Fruit fly (Drosophila melanogaster): ENCODE data around the gene CG32240.

The CG32240 gene

dm6 chr3L:4403180-4403769 lies 21.8 kb upstream of the CG32240 start, which contains the start of gene Syx17 (continued):
- TF ChIP-seq cad (GFP tag; optimal IDR thresholded peaks at IDR 0.05) = no peak
- peak; percentile 33 for TF ChIP-seq CG4707 (GFP tag; optimal IDR thresholded peaks at IDR 0.05)
- peak; percentile 49 for TF ChIP-seq CG4282 (GFP tag; optimal IDR thresholded peaks at IDR 0.05)
- TF ChIP-seq CG15011 (GFP tag; optimal IDR thresholded peaks at IDR 0.05) = no peak
- TF ChIP-seq CG8924 (tag; optimal IDR thresholded peaks at IDR 0.05) = peak; percentile 81
- TF ChIP-seq pum (GFP tag; optimal IDR thresholded peaks at IDR 0.05) = peak; percentile 64
- no peak for TF ChIP-seq Dfd (GFP tag; optimal IDR thresholded peaks at IDR 0.05)
- TF ChIP-seq Xbp1 (GFP tag; optimal IDR thresholded peaks at IDR 0.05) = peak; percentile 68
- peak; percentile 11 for TF ChIP-seq run (tag; optimal IDR thresholded peaks at IDR 0.05)
- peak; percentile 48; the same call in 1 of the 3 replicates for TF ChIP-seq CG11695 (GFP tag; IDR thresholded peaks at IDR 0.05)
- no peak for TF ChIP-seq ash1 (GFP tag; optimal IDR thresholded peaks at IDR 0.05)
- no peak for TF ChIP-seq Awh (GFP tag; IDR thresholded peaks at IDR 0.05)
- TF ChIP-seq CG9215 (GFP tag; IDR thresholded peaks at IDR 0.05) = peak; percentile 38; the same call in 1 of the 2 replicates
- peak; percentile 38 for TF ChIP-seq CG8944 (GFP tag; optimal IDR thresholded peaks at IDR 0.05)
- peak; percentile 27 for TF ChIP-seq pnt (GFP tag; optimal IDR thresholded peaks at IDR 0.05)
- TF ChIP-seq Pdp1 (GFP tag; optimal IDR thresholded peaks at IDR 0.05) = peak; percentile 50 to 68
- peak; percentile 99 for TF ChIP-seq CG11696 (GFP tag; IDR thresholded peaks at IDR 0.05)
- TF ChIP-seq luna (GFP tag; optimal IDR thresholded peaks at IDR 0.05) = peak; percentile 59
- TF ChIP-seq knrl (GFP tag; IDR thresholded peaks at IDR 0.05; ENCODE audit: partially characterized antibody) = peak; percentile 87
- TF ChIP-seq CG3163 (GFP tag; optimal IDR thresholded peaks at IDR 0.05) = peak; percentile 48
- TF ChIP-seq cg (GFP tag; optimal IDR thresholded peaks at IDR 0.05) = no peak
- TF ChIP-seq Antp (GFP tag; optimal IDR thresholded peaks at IDR 0.05) = peak; percentile 68
- no peak for TF ChIP-seq Optix (GFP tag; IDR thresholded peaks at IDR 0.05)
- TF ChIP-seq en (GFP tag; optimal IDR thresholded peaks at IDR 0.05) = no peak
- peak; percentile 64; the same call in 2 of the 3 replicates for TF ChIP-seq CG17361 (GFP tag; IDR thresholded peaks at IDR 0.05)
- peak; percentile 59 for TF ChIP-seq zfh2 (GFP tag; optimal IDR thresholded peaks at IDR 0.05)
- peak; percentile 6 for TF ChIP-seq nom (GFP tag; optimal IDR thresholded peaks at IDR 0.05)
- TF ChIP-seq Gsc (GFP tag; IDR thresholded peaks at IDR 0.05) = no peak
- TF ChIP-seq CG9727 (GFP tag; optimal IDR thresholded peaks at IDR 0.05) = peak; percentile 43
- peak; percentile 88 for TF ChIP-seq Scr (GFP tag; IDR thresholded peaks at IDR 0.05; ENCODE audit: partially characterized antibody)
- TF ChIP-seq wek (GFP tag; optimal IDR thresholded peaks at IDR 0.05) = no peak
- peak; percentile 36; the same call in 1 of the 4 replicates for TF ChIP-seq Gug (GFP tag; IDR thresholded peaks at IDR 0.05)
- peak; percentile 47 for TF ChIP-seq Atf3 (GFP tag; optimal IDR thresholded peaks at IDR 0.05)
- peak; percentile 55 for TF ChIP-seq CG11247 (GFP tag; IDR thresholded peaks at IDR 0.05)
- TF ChIP-seq CG10147 (GFP tag; optimal IDR thresholded peaks at IDR 0.05) = peak; percentile 34
- TF ChIP-seq CG7372 (GFP tag; IDR thresholded peaks at IDR 0.05) = no peak
- TF ChIP-seq CG11456 (GFP tag; IDR thresholded peaks at IDR 0.05) = peak; percentile 63; the same call in 2 of the 3 replicates
- peak; percentile 29 for TF ChIP-seq sd (tag; optimal IDR thresholded peaks at IDR 0.05)
- TF ChIP-seq ranshi (GFP tag; IDR thresholded peaks at IDR 0.05) = peak; percentile 48; the same call in 1 of the 2 replicates
- no peak for TF ChIP-seq aop (GFP tag; IDR thresholded peaks at IDR 0.05)
- peak; percentile 62 for TF ChIP-seq CG4854 (GFP tag; optimal IDR thresholded peaks at IDR 0.05)
- peak; percentile 2 for TF ChIP-seq CG31365 (tag; optimal IDR thresholded peaks at IDR 0.05)
- peak; percentile 59 for TF ChIP-seq CG2678 (tag; optimal IDR thresholded peaks at IDR 0.05)
- no peak for TF ChIP-seq CG11093 (GFP tag; IDR thresholded peaks at IDR 0.05)
- TF ChIP-seq croc (GFP tag; conservative IDR thresholded peaks at IDR 0.05) = no peak
- peak; percentile 48; the same call in 1 of the 2 replicates for TF ChIP-seq HLH3B (GFP tag; IDR thresholded peaks at IDR 0.05)
- TF ChIP-seq HmgD (GFP tag; optimal IDR thresholded peaks at IDR 0.05) = peak; percentile 41
- TF ChIP-seq fd3F (GFP tag; optimal IDR thresholded peaks at IDR 0.05) = peak; percentile 5
- peak; percentile 58 for TF ChIP-seq Hsf (GFP tag; optimal IDR thresholded peaks at IDR 0.05)
- TF ChIP-seq CG4617 (GFP tag; optimal IDR thresholded peaks at IDR 0.05; ENCODE audit: borderline replicate concordance) = peak; percentile 89

All from whole organism, embryonic.